Worm (Caenorhabditis elegans): ENCODE measurements around the gene F28E10.1.

- no peak for TF ChIP-seq flt-1 (GFP tag; IDR thresholded peaks at IDR 0.05)
- TF ChIP-seq med-1 (GFP tag; optimal IDR thresholded peaks at IDR 0.05; ENCODE audit: insufficient read depth) = no peak
- no peak for TF ChIP-seq T22C8.4 (GFP tag; IDR thresholded peaks at IDR 0.05)
- TF ChIP-seq ref-1 (GFP tag; conservative IDR thresholded peaks at IDR 0.05) = no peak
- no peak for TF ChIP-seq cog-1 (tag; optimal IDR thresholded peaks at IDR 0.05)
- no peak for TF ChIP-seq ztf-29 (GFP tag; IDR thresholded peaks at IDR 0.05)
- TF ChIP-seq ztf-23 (GFP tag; IDR thresholded peaks at IDR 0.05) = no peak
- TF ChIP-seq klf-2 (GFP tag; conservative IDR thresholded peaks at IDR 0.05) = no peak
Measured at ce11 chrIV:4564541-4564940, 4.1 kb upstream of the F28E10.1 start.
